Worm (Caenorhabditis elegans) whole organism, L1 larva: ENCODE measurements around the gene fbf-2.

Experiments used
- nhr-12 ChIP-seq: sonication (generic microtip); optimal IDR thresholded peaks from 2 replicates; lab custom pipeline; 2017; ENCODE audit warnings: missing biosample characterization, missing genetic modification characterization
- nhr-28 ChIP-seq: fragments of 150-350 bp; optimal IDR thresholded peaks from 2 replicates; lab custom pipeline; 2014; ENCODE audit warnings: missing biosample characterization, missing genetic modification characterization
- skn-1 ChIP-seq: fragments of 150-350 bp; optimal IDR thresholded peaks from 2 replicates; lab custom pipeline; 2014; ENCODE audit warnings: missing biosample characterization, missing genetic modification characterization
- zag-1 ChIP-seq: fragments of 150-350 bp; optimal IDR thresholded peaks from 2 replicates; lab custom pipeline; 2014; ENCODE audit warnings: missing biosample characterization, missing genetic modification characterization
- ztf-11 ChIP-seq, 2 experiments: sonication (generic microtip); optimal IDR thresholded peaks; 2 replicates each; lab custom pipeline; 2016 to 2017; ENCODE audit warnings: missing genetic modification characterization in 2 of 2, missing biosample characterization in 1 of 2, missing compliant biosample characterization in 1 of 2

DNA sequence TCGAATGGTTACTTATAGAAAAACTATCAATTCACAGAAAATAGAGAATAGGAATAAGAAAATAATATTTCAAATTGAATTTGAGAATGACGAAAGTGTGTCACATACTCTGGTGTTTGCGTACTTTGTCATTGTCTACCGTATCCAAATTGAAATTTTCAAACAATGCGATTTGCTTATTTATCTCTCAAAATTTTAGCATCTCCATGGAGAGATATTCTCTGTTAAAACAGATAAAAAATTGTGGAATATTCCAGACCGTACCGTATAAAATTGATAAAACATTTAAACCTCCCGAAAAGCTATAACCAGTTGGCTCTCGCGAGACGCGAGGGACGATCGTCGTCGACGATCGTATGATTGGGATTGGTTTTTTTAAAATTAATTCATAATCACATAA is 10.5 kb downstream of the fbf-2 start, which contains the start of gene fbf-1:
- no peak for TF ChIP-seq skn-1
- no peak for TF ChIP-seq zag-1 (tag; lab: Kevin White, UChicago)
- TF ChIP-seq nhr-12 (tag; lab: Kevin White, UChicago) = no peak
- no peak for TF ChIP-seq nhr-28 (tag; lab: Kevin White, UChicago)
- TF ChIP-seq ztf-11 (tag; optimal IDR thresholded peaks at IDR 0.05; lab: Kevin White, UChicago) = no peak
